Fruit fly (Drosophila melanogaster) whole organism, embryonic: ENCODE data around the gene Usp8.
A peak's percentile ranks its signal among the peaks of the same experiment; 100 is the strongest.

Experiments used
- CG12299 ChIP-seq: fragments of 200-800 bp; sonication (Bioruptor generic); optimal IDR thresholded peaks from 2 replicates; lab custom pipeline; 2018; ENCODE audit warnings: missing biosample characterization, mild to moderate bottlenecking, missing genetic modification characterization
- CG1233 ChIP-seq: fragments of 200-800 bp; sonication (Bioruptor generic); optimal IDR thresholded peaks from 4 replicates; lab custom pipeline; 2018; ENCODE audit warnings: missing biosample characterization, mild to moderate bottlenecking, missing genetic modification characterization
- GATAe ChIP-seq: fragments of 200-800 bp; sonication (Bioruptor generic); conservative IDR thresholded peaks from 2 replicates; pipeline ENCODE4 v1.3.6; 2022; ENCODE audit warnings: missing biosample characterization, missing genetic modification characterization
- Jarid2 ChIP-seq: fragments of 200-800 bp; sonication (Bioruptor generic); optimal IDR thresholded peaks from 3 replicates; lab custom pipeline; 2017; ENCODE audit warnings: mild to moderate bottlenecking, missing biosample characterization, missing genetic modification reagents, missing genetic modification characterization
- Lim3 ChIP-seq: fragments of 200-800 bp; sonication (Bioruptor generic); IDR thresholded peaks from 2 replicates; pipeline ENCODE4 v1.3.6; 2022; ENCODE audit warnings: missing biosample characterization, missing genetic modification characterization
- gem ChIP-seq: fragments of 200-800 bp; sonication (Bioruptor generic); optimal IDR thresholded peaks from 2 replicates; lab custom pipeline; 2019; ENCODE audit warnings: missing biosample characterization, mild to moderate bottlenecking, missing genetic modification characterization, moderate library complexity
- hb ChIP-seq: fragments of 200-800 bp; sonication (Bioruptor generic); IDR thresholded peaks from 3 replicates; pipeline ENCODE4 v1.3.6; 2022; ENCODE audit warnings: missing biosample characterization, missing genetic modification characterization; ENCODE audit not compliant: partially characterized antibody

- peak; percentile 22 for TF ChIP-seq CG1233 (GFP tag; lab: Kevin White, UChicago)
- no peak for TF ChIP-seq hb (GFP tag; lab: Robert Waterston, UW)
- no peak for TF ChIP-seq CG12299 (tag; lab: Kevin White, UChicago)
- no peak for TF ChIP-seq GATAe (GFP tag; lab: Robert Waterston, UW)
- TF ChIP-seq Jarid2 = no peak
- peak; percentile 33 for TF ChIP-seq gem (tag; lab: Kevin White, UChicago)
- no peak for TF ChIP-seq Lim3 (GFP tag; lab: Robert Waterston, UW)
These were observed 42.6 kb downstream of the Usp8 start for dm6 chr3R:21176663-21177145.
